Worm (Caenorhabditis elegans) whole organism, mixed stage, embryonic: ENCODE results near the gene C25F9.15.

Experiments used
- bed-3 ChIP-seq: fragments of 200-800 bp; sonication (Bioruptor generic); optimal IDR thresholded peaks from 3 replicates; lab custom pipeline; 2018; ENCODE audit warnings: mild to moderate bottlenecking, missing genetic modification characterization, moderate library complexity, missing compliant biosample characterization
- blmp-1 ChIP-seq: fragments of 150-350 bp; optimal IDR thresholded peaks from 2 replicates; lab custom pipeline; 2014; ENCODE audit warnings: missing biosample characterization, missing genetic modification characterization
- ceh-39 ChIP-seq: fragments of 150-350 bp; optimal IDR thresholded peaks from 2 replicates; lab custom pipeline; 2014; ENCODE audit warnings: missing biosample characterization, missing genetic modification characterization
- ceh-43 ChIP-seq: fragments of 200-800 bp; sonication (Bioruptor generic); optimal IDR thresholded peaks from 2 replicates; lab custom pipeline; 2018; ENCODE audit warnings: mild to moderate bottlenecking, missing genetic modification characterization, moderate library complexity, missing compliant biosample characterization
- ceh-83 ChIP-seq: fragments of 200-800 bp; sonication (Bioruptor generic); optimal IDR thresholded peaks from 2 replicates; lab custom pipeline; 2018; ENCODE audit warnings: mild to moderate bottlenecking, missing genetic modification characterization, missing compliant biosample characterization
- cnd-1 ChIP-seq: fragments of 200-800 bp; sonication (Bioruptor generic); optimal IDR thresholded peaks from 2 replicates; lab custom pipeline; 2018; ENCODE audit warnings: mild to moderate bottlenecking, missing genetic modification characterization, missing compliant biosample characterization
- drap-1 ChIP-seq: fragments of 200-800 bp; sonication (Bioruptor generic); optimal IDR thresholded peaks from 3 replicates; lab custom pipeline; 2018; ENCODE audit warnings: mild to moderate bottlenecking, missing genetic modification characterization, missing compliant biosample characterization
- elt-1 ChIP-seq: sonication (generic microtip); optimal IDR thresholded peaks from 2 replicates; lab custom pipeline; 2017; ENCODE audit warnings: missing genetic modification characterization, mild to moderate bottlenecking, missing compliant biosample characterization, antibody characterized with exemption, moderate library complexity, borderline replicate concordance; ENCODE audit not compliant: insufficient read depth
- elt-3 ChIP-seq: fragments of 150-350 bp; optimal IDR thresholded peaks from 2 replicates; lab custom pipeline; 2014; ENCODE audit warnings: missing biosample characterization, missing genetic modification characterization
- ham-2 ChIP-seq: fragments of 200-800 bp; sonication (Bioruptor generic); optimal IDR thresholded peaks from 2 replicates; lab custom pipeline; 2018; ENCODE audit warnings: mild to moderate bottlenecking, missing genetic modification characterization, missing compliant biosample characterization
- hlh-1 ChIP-seq: fragments of 150-350 bp; optimal IDR thresholded peaks from 2 replicates; lab custom pipeline; 2014; ENCODE audit warnings: missing biosample characterization, missing genetic modification reagents, missing genetic modification characterization
- lin-13 ChIP-seq: fragments of 150-350 bp; optimal IDR thresholded peaks from 2 replicates; lab custom pipeline; 2014; ENCODE audit warnings: missing biosample characterization, missing genetic modification characterization
- lin-32 ChIP-seq: fragments of 200-800 bp; sonication (Bioruptor generic); optimal IDR thresholded peaks from 2 replicates; lab custom pipeline; 2018; ENCODE audit warnings: mild to moderate bottlenecking, missing genetic modification characterization, missing compliant biosample characterization
- lsy-2 ChIP-seq: fragments of 150-350 bp; optimal IDR thresholded peaks from 2 replicates; lab custom pipeline; 2014; ENCODE audit warnings: missing biosample characterization, missing genetic modification characterization
- mab-5 ChIP-seq: fragments of 150-350 bp; optimal IDR thresholded peaks from 2 replicates; lab custom pipeline; 2014; ENCODE audit warnings: missing biosample characterization, missing genetic modification characterization
- mep-1 ChIP-seq: fragments of 150-350 bp; optimal IDR thresholded peaks from 2 replicates; lab custom pipeline; 2017; ENCODE audit warnings: missing biosample characterization, missing genetic modification reagents, missing genetic modification characterization, inconsistent platforms
- mls-2 ChIP-seq: sonication (generic microtip); optimal IDR thresholded peaks from 2 replicates; lab custom pipeline; 2016; ENCODE audit warnings: mild to moderate bottlenecking, missing genetic modification characterization, moderate library complexity, missing compliant biosample characterization
- nhr-12 ChIP-seq: fragments of 150-350 bp; optimal IDR thresholded peaks from 2 replicates; lab custom pipeline; 2014; ENCODE audit warnings: missing biosample characterization, missing genetic modification characterization
- nhr-2 ChIP-seq: fragments of 150-350 bp; optimal IDR thresholded peaks from 2 replicates; lab custom pipeline; 2014; ENCODE audit warnings: missing biosample characterization, missing genetic modification characterization
- nhr-237 ChIP-seq: fragments of 150-350 bp; optimal IDR thresholded peaks from 2 replicates; lab custom pipeline; 2014; ENCODE audit warnings: missing biosample characterization, missing genetic modification characterization
- nhr-28 ChIP-seq: fragments of 150-350 bp; optimal IDR thresholded peaks from 2 replicates; lab custom pipeline; 2014; ENCODE audit warnings: missing biosample characterization, missing genetic modification characterization
- pha-4 ChIP-seq: fragments of 150-350 bp; optimal IDR thresholded peaks from 2 replicates; lab custom pipeline; 2018; ENCODE audit warnings: missing biosample characterization, missing genetic modification reagents, missing genetic modification characterization
- sem-2 ChIP-seq: fragments of 200-800 bp; sonication (Bioruptor generic); optimal IDR thresholded peaks from 2 replicates; lab custom pipeline; 2018; ENCODE audit warnings: mild to moderate bottlenecking, missing genetic modification characterization, missing compliant biosample characterization
- snpc-4 ChIP-seq: fragments of 150-350 bp; optimal IDR thresholded peaks from 2 replicates; lab custom pipeline; 2014; ENCODE audit warnings: missing biosample characterization, missing genetic modification characterization
- sptf-1 ChIP-seq: sonication (generic microtip); optimal IDR thresholded peaks from 2 replicates; lab custom pipeline; 2017; ENCODE audit warnings: mild to moderate bottlenecking, missing genetic modification characterization, moderate library complexity, missing compliant biosample characterization
- unc-120 ChIP-seq: sonication (generic microtip); optimal IDR thresholded peaks from 2 replicates; lab custom pipeline; 2017; ENCODE audit warnings: missing genetic modification characterization, missing compliant biosample characterization; ENCODE audit not compliant: poor library complexity, severe bottlenecking
- unc-39 ChIP-seq: fragments of 150-350 bp; optimal IDR thresholded peaks from 2 replicates; lab custom pipeline; 2014; ENCODE audit warnings: missing biosample characterization, missing genetic modification characterization
- unc-62 ChIP-seq: fragments of 150-350 bp; optimal IDR thresholded peaks from 2 replicates; lab custom pipeline; 2014; ENCODE audit warnings: missing biosample characterization, missing genetic modification reagents, missing genetic modification characterization
- zip-8 ChIP-seq: fragments of 150-350 bp; optimal IDR thresholded peaks from 2 replicates; lab custom pipeline; 2014; ENCODE audit warnings: missing biosample characterization, missing genetic modification characterization
- ztf-11 ChIP-seq: fragments of 150-350 bp; optimal IDR thresholded peaks from 2 replicates; lab custom pipeline; 2014; ENCODE audit warnings: missing biosample characterization, missing genetic modification characterization

The C25F9.15 gene

ce11 chrV:19416475-19416874 is 1.5 kb upstream of the C25F9.15 start, which contains the start of the genes C25F9.4 and C25F9.9:
C25F9.4 (minus strand) TSS chrV:19416575.
C25F9.9 (plus strand) TSS chrV:19416611.
- no peak for TF ChIP-seq mls-2 (tag; lab: Kevin White, UChicago)
- TF ChIP-seq sptf-1 (tag; lab: Kevin White, UChicago): no peak
- no peak for TF ChIP-seq lin-13 (tag; lab: Kevin White, UChicago)
- TF ChIP-seq lsy-2 (tag; lab: Kevin White, UChicago): no peak
- TF ChIP-seq nhr-237 (tag; lab: Kevin White, UChicago): no peak
- TF ChIP-seq mab-5: no peak
- TF ChIP-seq, all 35 proteins: peak for 0

DNA sequence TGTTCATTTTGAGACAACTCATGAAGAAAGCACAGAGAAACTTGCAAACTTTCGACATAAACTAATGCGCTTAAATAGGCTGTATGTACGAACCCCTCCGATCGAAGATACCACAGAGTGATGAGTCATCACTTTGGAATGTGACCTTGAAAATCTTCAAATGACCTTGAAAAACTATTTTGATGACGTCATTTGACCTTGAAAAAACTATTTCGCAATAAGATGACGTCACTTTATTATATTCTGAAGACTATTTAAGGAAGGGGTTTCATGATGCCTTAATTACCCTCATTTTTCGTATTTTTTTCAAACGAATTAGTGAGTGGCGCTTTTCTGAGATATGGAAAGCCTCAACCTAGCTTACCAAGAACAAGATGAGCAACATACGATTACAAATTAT is 3.2 kb downstream of the C25F9.15 start, which contains the start of gene C25F9.2:
Gene C25F9.2 (plus strand): TSS at position 341 of the 400 bp plus-strand sequence.
- TF ChIP-seq sptf-1 (tag; lab: Kevin White, UChicago) (no peak), bed-3 (GFP tag; lab: Kevin White, UChicago) (no peak), zip-8 (peak; percentile 99)

DNA sequence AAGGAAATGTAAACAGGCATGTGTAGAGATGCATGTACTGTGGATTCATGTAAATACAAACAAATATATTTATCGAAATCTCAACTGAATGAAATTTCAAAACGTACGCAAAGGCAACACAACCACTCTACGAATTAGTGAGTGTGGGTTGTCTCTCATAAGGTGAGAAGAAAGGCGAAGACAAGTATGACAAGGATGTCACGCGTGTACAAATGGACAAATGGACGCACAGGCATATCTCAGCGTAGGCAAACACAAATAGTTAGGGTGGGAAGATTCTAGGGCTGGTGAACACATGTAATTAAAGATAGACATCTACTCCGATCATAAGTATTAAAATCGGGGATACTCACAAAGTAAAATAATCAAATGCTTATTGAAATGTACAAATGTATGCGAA is 10.2 kb downstream of the C25F9.15 start:
- no peak for TF ChIP-seq lsy-2 (tag; lab: Kevin White, UChicago)
- no peak for TF ChIP-seq sptf-1 (tag; lab: Kevin White, UChicago)
- no peak for TF ChIP-seq cnd-1 (tag; lab: Kevin White, UChicago)
- TF ChIP-seq unc-39 (tag; lab: Kevin White, UChicago): no peak
- TF ChIP-seq mab-5: no peak
- TF ChIP-seq ham-2 (GFP tag; lab: Kevin White, UChicago): no peak
- TF ChIP-seq bed-3 (GFP tag; lab: Kevin White, UChicago): no peak
- TF ChIP-seq zip-8: no peak
- TF ChIP-seq sem-2 (GFP tag; lab: Kevin White, UChicago): no peak
- no peak for TF ChIP-seq drap-1 (GFP tag; lab: Kevin White, UChicago)
- TF ChIP-seq nhr-28 (tag; lab: Kevin White, UChicago): no peak
- TF ChIP-seq ztf-11 (tag; lab: Kevin White, UChicago): no peak
- no peak for TF ChIP-seq ceh-43 (GFP tag; lab: Kevin White, UChicago)
- no peak for TF ChIP-seq ceh-39 (tag; lab: Kevin White, UChicago)
- TF ChIP-seq unc-120 (tag; lab: Kevin White, UChicago): no peak
- TF ChIP-seq hlh-1: no peak
- TF ChIP-seq elt-3 (tag; lab: Kevin White, UChicago): no peak
- TF ChIP-seq, all 35 proteins: peak for 0

ce11 chrV:19428936-19429335 is 11.0 kb downstream of the C25F9.15 start:
- TF ChIP-seq blmp-1 (no peak), elt-1 (tag; lab: Kevin White, UChicago) (peak; percentile 60), drap-1 (GFP tag; lab: Kevin White, UChicago) (no peak), elt-3 (tag; lab: Kevin White, UChicago) (no peak), ceh-43 (GFP tag; lab: Kevin White, UChicago) (no peak), ztf-11 (tag; lab: Kevin White, UChicago) (no peak), bed-3 (GFP tag; lab: Kevin White, UChicago) (no peak), pha-4 (tag; lab: Kevin White, UChicago) (no peak), mls-2 (tag; lab: Kevin White, UChicago) (no peak), unc-62 (GFP tag; lab: Kevin White, UChicago) (no peak), ham-2 (GFP tag; lab: Kevin White, UChicago) (peak; percentile 71), ceh-83 (no peak)

DNA sequence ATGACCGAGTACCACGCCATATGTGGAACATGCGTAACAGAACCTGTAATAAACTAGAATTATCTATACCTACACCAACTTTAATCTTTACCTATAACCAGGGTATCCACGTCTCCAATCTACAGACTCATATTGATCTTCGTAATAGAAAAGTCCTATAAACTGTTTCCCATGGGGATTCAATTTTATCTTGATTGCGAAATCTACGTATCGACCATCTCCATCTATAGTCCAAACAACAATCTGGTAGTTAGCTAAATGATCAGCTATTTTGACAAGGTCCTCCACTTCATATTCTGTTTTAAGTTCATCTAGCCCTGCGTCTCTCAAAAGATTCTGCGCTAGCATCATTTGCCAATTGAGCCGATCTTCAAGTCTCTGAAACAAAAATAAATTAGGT is 11.7 kb downstream of the C25F9.15 start:
- no peak for TF ChIP-seq ztf-11 (tag; lab: Kevin White, UChicago)
- no peak for TF ChIP-seq lin-13 (tag; lab: Kevin White, UChicago)
- TF ChIP-seq ceh-43 (GFP tag; lab: Kevin White, UChicago): no peak
- TF ChIP-seq unc-39 (tag; lab: Kevin White, UChicago): no peak
- no peak for TF ChIP-seq lin-32
- TF ChIP-seq nhr-12 (tag; lab: Kevin White, UChicago): no peak
- TF ChIP-seq elt-1 (tag; lab: Kevin White, UChicago): peak; percentile 98
- TF ChIP-seq unc-62 (GFP tag; lab: Kevin White, UChicago): no peak
- no peak for TF ChIP-seq lsy-2 (tag; lab: Kevin White, UChicago)
- TF ChIP-seq mep-1 (tag; lab: Kevin White, UChicago): no peak
- TF ChIP-seq nhr-237 (tag; lab: Kevin White, UChicago): no peak
- TF ChIP-seq snpc-4: no peak
- TF ChIP-seq ham-2 (GFP tag; lab: Kevin White, UChicago): peak; percentile 94
- TF ChIP-seq nhr-2 (tag; lab: Kevin White, UChicago): no peak
- TF ChIP-seq blmp-1: no peak
